Worm (Caenorhabditis elegans) whole organism, late embryonic: ENCODE results near the gene mif-1.
"Not testable (repeated sequence)": the region's sequence is repeated elsewhere in the genome, so short reads cannot be mapped to it uniquely, and the experiment has no call there.

ENCODE experiments used
- C38D4.7 ChIP-seq: fragments of 200-800 bp; sonication (Bioruptor generic); optimal IDR thresholded peaks from 2 replicates; lab custom pipeline; 2018; ENCODE audit warnings: mild to moderate bottlenecking, missing genetic modification characterization, moderate library complexity, missing compliant biosample characterization
- F13H6.1 ChIP-seq: sonication (generic microtip); optimal IDR thresholded peaks from 2 replicates; lab custom pipeline; 2016; ENCODE audit warnings: missing genetic modification characterization, missing compliant biosample characterization
- K09A11.1 ChIP-seq: sonication (generic microtip); optimal IDR thresholded peaks from 2 replicates; lab custom pipeline; 2017; ENCODE audit warnings: antibody characterized with exemption, mild to moderate bottlenecking, missing genetic modification characterization, missing compliant biosample characterization; ENCODE audit not compliant: insufficient read depth
- ceh-22 ChIP-seq: sonication (generic microtip); optimal IDR thresholded peaks from 2 replicates; lab custom pipeline; 2017; ENCODE audit warnings: missing biosample characterization, missing genetic modification characterization
- ceh-34 ChIP-seq: sonication (generic microtip); optimal IDR thresholded peaks from 2 replicates; lab custom pipeline; 2016; ENCODE audit warnings: mild to moderate bottlenecking, missing genetic modification characterization, missing compliant biosample characterization
- ceh-45 ChIP-seq: fragments of 200-800 bp; sonication (Bioruptor generic); IDR thresholded peaks from 2 replicates; pipeline ENCODE4 v1.3.6; 2022; ENCODE audit warnings: missing genetic modification reagents, missing genetic modification characterization, missing compliant biosample characterization
- ceh-9 ChIP-seq: sonication (generic microtip); optimal IDR thresholded peaks from 2 replicates; lab custom pipeline; 2016; ENCODE audit warnings: mild to moderate bottlenecking, missing genetic modification characterization, inconsistent platforms, missing compliant biosample characterization
- dmd-4 ChIP-seq: sonication (generic microtip); optimal IDR thresholded peaks from 2 replicates; lab custom pipeline; 2016; ENCODE audit warnings: borderline replicate concordance, missing genetic modification characterization, missing compliant biosample characterization
- dve-1 ChIP-seq: sonication (generic microtip); optimal IDR thresholded peaks from 2 replicates; lab custom pipeline; 2017; ENCODE audit warnings: antibody characterized with exemption, mild to moderate bottlenecking, missing genetic modification characterization, missing compliant biosample characterization
- elt-2 ChIP-seq: sonication (generic microtip); optimal IDR thresholded peaks from 2 replicates; lab custom pipeline; 2016; ENCODE audit warnings: missing genetic modification reagents, missing genetic modification characterization, missing compliant biosample characterization
- elt-4 ChIP-seq: sonication (generic microtip); optimal IDR thresholded peaks from 2 replicates; lab custom pipeline; 2016; ENCODE audit warnings: missing genetic modification characterization, missing compliant biosample characterization
- fax-1 ChIP-seq: sonication (generic microtip); optimal IDR thresholded peaks from 2 replicates; lab custom pipeline; 2016; ENCODE audit warnings: missing genotype, missing genetic modification characterization, missing compliant biosample characterization
- hlh-8 ChIP-seq: sonication (generic microtip); optimal IDR thresholded peaks from 2 replicates; lab custom pipeline; 2016; ENCODE audit warnings: missing genotype, missing genetic modification characterization, missing compliant biosample characterization
- mec-3 ChIP-seq: sonication (generic microtip); optimal IDR thresholded peaks from 2 replicates; lab custom pipeline; 2016; ENCODE audit warnings: borderline replicate concordance, missing genetic modification characterization, missing compliant biosample characterization
- nfya-1 ChIP-seq: sonication (generic microtip); optimal IDR thresholded peaks from 2 replicates; lab custom pipeline; 2017; ENCODE audit warnings: missing genetic modification characterization, mild to moderate bottlenecking, missing compliant biosample characterization, antibody characterized with exemption, moderate library complexity
- odd-2 ChIP-seq: sonication (generic microtip); optimal IDR thresholded peaks from 2 replicates; lab custom pipeline; 2017; ENCODE audit warnings: antibody characterized with exemption, mild to moderate bottlenecking, missing genetic modification characterization, missing compliant biosample characterization
- pax-1 ChIP-seq: fragments of 150-350 bp; optimal IDR thresholded peaks from 2 replicates; lab custom pipeline; 2014; ENCODE audit warnings: missing biosample characterization, missing genetic modification characterization
- pha-4 ChIP-seq: fragments of 150-350 bp; optimal IDR thresholded peaks from 2 replicates; lab custom pipeline; 2018; ENCODE audit warnings: missing biosample characterization, missing genetic modification reagents, missing genetic modification characterization
- pqm-1 ChIP-seq: sonication (generic microtip); optimal IDR thresholded peaks from 2 replicates; lab custom pipeline; 2016; ENCODE audit warnings: missing genetic modification characterization, missing compliant biosample characterization
- pros-1 ChIP-seq: fragments of 150-350 bp; optimal IDR thresholded peaks from 2 replicates; lab custom pipeline; 2014; ENCODE audit warnings: missing biosample characterization, missing genetic modification reagents, missing genetic modification characterization
- syd-9 ChIP-seq: sonication (generic microtip); optimal IDR thresholded peaks from 2 replicates; lab custom pipeline; 2016; ENCODE audit warnings: mild to moderate bottlenecking, missing genetic modification characterization, moderate library complexity, missing compliant biosample characterization
- unc-3 ChIP-seq, 2 experiments: fragments of 200-800 bp in 1 of 2; sonication (Bioruptor generic) in 1 of 2; sonication (generic microtip) in 1 of 2; conservative IDR thresholded peaks in 1 of 2; optimal IDR thresholded peaks in 1 of 2; 2 replicates each; pipeline versions ENCODE4 v1.3.6 to Lab custom; 2016 to 2022; ENCODE audit warnings: missing compliant biosample characterization in 2 of 2, missing genetic modification characterization in 2 of 2, missing genetic modification reagents in 1 of 2
- unc-42 ChIP-seq: sonication (generic microtip); optimal IDR thresholded peaks from 2 replicates; lab custom pipeline; 2016; ENCODE audit warnings: missing genotype, missing genetic modification characterization, missing compliant biosample characterization
- zip-5 ChIP-seq: sonication (generic microtip); optimal IDR thresholded peaks from 2 replicates; lab custom pipeline; 2016; ENCODE audit warnings: missing genetic modification characterization, missing compliant biosample characterization

The mif-1 gene

DNA sequence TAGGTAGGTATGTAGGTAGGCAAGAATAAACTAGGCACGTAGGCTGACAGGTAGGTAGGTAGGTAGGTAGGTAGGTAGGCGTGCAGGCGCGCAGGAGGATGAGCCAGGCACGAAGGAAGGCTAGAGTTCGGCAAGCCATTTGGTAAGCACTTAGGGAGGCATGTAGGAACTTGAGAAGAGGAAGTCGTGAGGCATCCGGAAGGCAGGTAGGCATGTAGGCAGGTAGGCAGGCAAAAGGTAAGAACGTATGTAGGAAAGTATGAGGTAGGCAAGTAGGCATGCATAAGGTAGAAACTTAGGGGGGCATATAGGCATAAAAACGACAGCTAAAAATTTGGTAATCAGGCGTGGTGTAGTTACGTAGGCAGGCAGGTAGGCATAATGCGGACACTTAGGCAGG, 28.2 kb downstream of the mif-1 start:
- TF ChIP-seq elt-4 (tag; lab: Kevin White, UChicago) (peak; percentile 32), dve-1 (tag; lab: Kevin White, UChicago) (no peak)

DNA sequence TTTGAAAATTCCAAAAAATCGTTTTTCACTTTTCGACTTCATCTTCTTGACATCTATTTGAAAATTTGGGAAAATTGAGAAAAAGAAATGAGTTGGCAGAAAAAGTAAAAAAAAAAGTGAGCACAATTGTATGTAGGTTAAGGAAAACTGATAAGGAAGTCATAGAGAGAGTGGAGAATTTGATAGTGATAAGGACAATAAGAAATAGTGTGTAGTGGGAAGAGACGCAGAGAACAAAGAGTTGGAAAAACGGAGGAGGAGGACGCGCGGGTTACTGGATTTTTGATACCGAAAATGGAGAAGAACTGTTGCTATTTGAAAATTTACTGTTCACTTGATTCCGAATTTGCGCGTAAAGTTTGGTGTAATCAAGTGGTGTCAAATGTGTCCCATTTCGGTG, 30.8 kb downstream of the mif-1 start, which contains the start of gene Y56A3A.6:
Gene Y56A3A.6 (minus strand): TSS at position 53 of the 400 bp plus-strand sequence.
- TF ChIP-seq unc-42 (tag; lab: Kevin White, UChicago) (no peak), elt-2 (tag; lab: Kevin White, UChicago) (peak; percentile 79)

DNA sequence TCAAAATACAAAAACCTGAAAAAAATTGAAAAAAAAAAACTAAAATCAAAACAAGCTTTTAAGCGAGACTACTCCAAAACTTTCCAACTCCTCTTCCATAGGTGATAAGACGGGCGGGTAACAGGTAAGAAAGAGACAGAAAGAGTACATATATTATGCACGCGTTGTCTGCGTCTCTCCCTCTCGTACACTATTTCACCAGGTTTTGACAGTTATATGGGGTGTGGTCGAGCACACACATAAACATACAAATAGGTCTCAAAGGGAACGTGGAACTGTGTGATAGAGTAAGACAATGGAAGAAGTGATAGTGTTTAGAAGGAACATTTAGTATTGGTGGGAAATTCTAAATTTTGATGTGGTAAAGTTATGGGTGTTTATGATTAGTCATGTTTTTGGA, 33.6 kb downstream of the mif-1 start:
- TF ChIP-seq unc-3 (GFP tag; conservative IDR thresholded peaks at IDR 0.05; lab: Robert Waterston, UW) (no peak), unc-3 (tag; optimal IDR thresholded peaks at IDR 0.05; lab: Kevin White, UChicago) (no peak), elt-2 (tag; lab: Kevin White, UChicago) (peak; percentile 42)

DNA sequence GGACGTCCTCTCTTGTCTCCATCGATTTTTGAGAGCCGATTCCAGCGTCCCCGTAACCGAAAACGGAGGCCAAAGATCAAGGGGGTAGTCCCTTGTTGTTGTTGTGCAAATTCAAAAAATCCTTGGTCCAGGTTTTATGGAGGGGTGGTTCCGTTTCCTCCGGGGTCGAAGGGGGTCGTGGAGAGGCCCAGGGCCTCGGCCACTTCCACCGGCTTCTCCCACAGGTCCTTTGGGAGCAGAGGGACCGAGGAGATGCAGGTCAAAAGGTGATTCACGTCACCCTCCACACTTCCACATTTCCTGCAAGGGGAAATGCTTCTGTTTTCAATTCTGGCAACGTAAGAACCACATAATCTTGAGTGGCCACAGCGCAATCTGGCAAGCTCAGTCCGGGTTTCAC, 35.7 kb downstream of the mif-1 start, which contains the start of gene fbxb-22:
Gene fbxb-22 (minus strand): TSS at position 61 of the 400 bp plus-strand sequence.
- TF ChIP-seq ceh-45, pha-4, zip-5: not testable (repeated sequence)

DNA sequence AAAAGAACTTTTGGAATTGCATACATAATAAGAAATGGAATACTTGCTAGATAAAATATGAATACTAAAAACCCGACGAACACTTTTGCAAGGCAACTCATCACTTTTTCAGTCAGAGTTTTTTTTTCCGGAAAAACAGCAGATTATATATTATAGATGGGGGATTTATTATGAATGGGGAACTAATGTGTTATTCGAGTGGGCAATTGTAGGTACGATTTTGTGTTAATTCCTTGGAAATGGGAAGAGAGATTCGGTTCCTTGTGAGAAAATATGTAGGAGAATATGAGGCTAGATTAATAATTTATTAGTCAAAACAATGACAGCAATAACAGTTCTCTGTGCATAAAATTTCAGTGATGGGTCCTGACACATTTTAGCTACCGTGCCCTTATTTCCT, 43.4 kb downstream of the mif-1 start, which contains the start of gene faah-5:
Gene faah-5 (minus strand): TSS at position 101 of the 400 bp plus-strand sequence.
- no peak for TF ChIP-seq unc-3 (GFP tag; conservative IDR thresholded peaks at IDR 0.05; lab: Robert Waterston, UW)
- TF ChIP-seq unc-3 (tag; optimal IDR thresholded peaks at IDR 0.05; lab: Kevin White, UChicago) = no peak

DNA sequence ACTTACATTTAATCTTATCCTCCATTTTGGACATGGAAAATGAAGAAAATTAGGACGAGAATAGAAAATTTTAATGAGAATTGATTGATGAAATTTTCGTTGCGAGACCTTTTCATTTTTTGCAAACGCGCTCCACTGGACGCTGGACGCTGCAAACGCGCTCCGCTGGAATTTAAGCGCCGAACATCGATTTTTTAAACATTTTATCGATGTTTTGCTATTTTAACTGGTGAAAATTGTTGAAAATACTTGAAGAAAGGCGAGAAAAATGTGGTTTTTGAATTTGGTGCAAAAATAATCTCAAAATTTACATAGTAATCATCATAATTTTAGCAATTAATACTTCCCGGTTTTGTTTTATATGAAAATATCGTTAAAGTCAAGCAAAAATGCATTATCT, 45.0 kb downstream of the mif-1 start, which contains the start of gene Y56A3A.41:
Gene Y56A3A.41 (minus strand): TSS at position 101 of the 400 bp plus-strand sequence.
- TF ChIP-seq pros-1 (tag; lab: Kevin White, UChicago) (no peak), ceh-22 (tag; lab: Kevin White, UChicago) (no peak), C38D4.7 (GFP tag; lab: Kevin White, UChicago) (no peak), zip-5 (no peak), odd-2 (no peak), pqm-1 (tag; lab: Kevin White, UChicago) (no peak), hlh-8 (tag; lab: Kevin White, UChicago) (no peak), F13H6.1 (tag; lab: Kevin White, UChicago) (no peak), ceh-34 (tag; lab: Kevin White, UChicago) (no peak), mec-3 (tag; lab: Kevin White, UChicago) (no peak), syd-9 (tag; lab: Kevin White, UChicago) (no peak), unc-3 (GFP tag; conservative IDR thresholded peaks at IDR 0.05; lab: Robert Waterston, UW) (no peak), unc-3 (tag; optimal IDR thresholded peaks at IDR 0.05; lab: Kevin White, UChicago) (no peak), pax-1 (tag; lab: Kevin White, UChicago) (no peak), fax-1 (no peak), dmd-4 (tag; lab: Kevin White, UChicago) (no peak), ceh-9 (tag; lab: Kevin White, UChicago) (no peak), K09A11.1 (tag; lab: Kevin White, UChicago) (no peak), nfya-1 (tag; lab: Kevin White, UChicago) (no peak)

DNA sequence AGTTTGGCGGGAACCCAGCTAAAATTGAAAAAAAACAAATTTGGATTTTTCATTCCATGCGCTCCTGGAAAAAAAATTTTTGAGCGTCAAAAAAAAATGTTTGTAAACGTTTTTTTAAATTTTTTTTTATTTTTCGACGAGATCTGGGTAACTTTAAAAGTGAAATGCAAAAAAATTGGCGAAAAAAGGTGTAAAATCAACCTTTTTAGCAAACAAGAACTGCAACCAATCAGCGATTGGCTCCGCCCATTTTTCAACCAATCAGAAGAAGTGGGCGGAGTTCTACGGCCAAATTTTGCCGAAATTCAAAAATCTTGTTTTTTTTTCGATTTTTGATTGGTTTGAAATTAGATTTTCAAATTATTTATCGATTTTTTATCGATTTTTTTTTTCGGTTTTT, 47.6 kb downstream of the mif-1 start:
- TF ChIP-seq ceh-45 (no peak), nfya-1 (tag; lab: Kevin White, UChicago) (peak; percentile 72)

DNA sequence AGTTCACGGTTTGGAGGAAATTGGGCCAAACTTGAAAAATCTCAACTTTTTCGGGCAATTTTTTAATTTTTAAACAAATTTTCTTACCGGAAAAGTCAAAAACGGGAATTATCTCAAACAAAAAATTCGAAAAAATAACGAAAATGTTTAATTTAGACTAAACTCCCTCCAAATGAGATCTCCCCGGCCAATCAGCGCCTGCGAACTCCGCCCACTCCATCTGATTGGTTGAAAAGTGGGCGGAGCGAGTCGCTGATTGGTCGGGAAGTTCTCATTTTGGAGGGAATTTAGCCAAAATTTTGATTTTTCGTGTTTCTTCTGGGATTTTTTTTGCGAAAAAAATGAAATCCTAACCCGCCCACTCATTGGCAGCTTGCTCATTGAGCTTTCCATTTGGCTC, 48.7 kb downstream of the mif-1 start:
- TF ChIP-seq mec-3 (tag; lab: Kevin White, UChicago) (no peak), zip-5 (no peak), nfya-1 (tag; lab: Kevin White, UChicago) (peak; percentile 51)
